Worm (Caenorhabditis elegans) whole organism, midembryonic: ENCODE data around the gene col-103.

Source experiments
- T22C8.4 ChIP-seq: fragments of 200-800 bp; sonication (Bioruptor generic); IDR thresholded peaks from 2 replicates; pipeline ENCODE4 v1.3.6; 2022; ENCODE audit warnings: missing genetic modification characterization, missing compliant biosample characterization
- cog-1 ChIP-seq: sonication (generic microtip); optimal IDR thresholded peaks from 2 replicates; lab custom pipeline; 2016; ENCODE audit warnings: missing genetic modification characterization, missing compliant biosample characterization
- flt-1 ChIP-seq: fragments of 200-800 bp; sonication (Bioruptor generic); IDR thresholded peaks from 2 replicates; pipeline ENCODE4 v1.3.6; 2022; ENCODE audit warnings: missing genetic modification characterization, missing compliant biosample characterization
- klf-2 ChIP-seq: fragments of 200-800 bp; sonication (Bioruptor generic); conservative IDR thresholded peaks from 2 replicates; pipeline ENCODE4 v1.3.6; 2022; ENCODE audit warnings: missing genetic modification reagents, missing genetic modification characterization, missing compliant biosample characterization
- med-1 ChIP-seq: sonication (generic microtip); optimal IDR thresholded peaks from 2 replicates; lab custom pipeline; 2017; ENCODE audit warnings: missing genetic modification characterization, mild to moderate bottlenecking, missing compliant biosample characterization, antibody characterized with exemption, missing genetic modification reagents; ENCODE audit not compliant: insufficient read depth
- ref-1 ChIP-seq: fragments of 200-800 bp; sonication (Bioruptor generic); conservative IDR thresholded peaks from 2 replicates; pipeline ENCODE4 v1.3.6; 2022; ENCODE audit warnings: missing genetic modification reagents, missing genetic modification characterization, missing compliant biosample characterization
- tab-1 ChIP-seq: fragments of 200-800 bp; sonication (Bioruptor generic); IDR thresholded peaks from 2 replicates; pipeline ENCODE4 v1.3.6; 2022; ENCODE audit warnings: missing genetic modification characterization, missing compliant biosample characterization
- ztf-23 ChIP-seq: fragments of 200-800 bp; sonication (Bioruptor generic); IDR thresholded peaks from 2 replicates; pipeline ENCODE4 v1.3.6; 2022; ENCODE audit warnings: missing genetic modification reagents, missing genetic modification characterization, missing compliant biosample characterization
- ztf-29 ChIP-seq: fragments of 200-800 bp; sonication (Bioruptor generic); IDR thresholded peaks from 2 replicates; pipeline ENCODE4 v1.3.6; 2022; ENCODE audit warnings: missing genetic modification reagents, missing genetic modification characterization, missing compliant biosample characterization

The col-103 gene

ce11 chrIV:730937-731336 lies 32.5 kb downstream of the col-103 start, which contains the start of gene srt-24:
Gene srt-24, minus strand, starts transcription at chrIV:731037.
- TF ChIP-seq ref-1 (GFP tag; lab: Robert Waterston, UW) (no peak), med-1 (GFP tag; lab: Kevin White, UChicago) (no peak), flt-1 (GFP tag; lab: Robert Waterston, UW) (no peak), cog-1 (no peak), tab-1 (no peak), ztf-29 (GFP tag; lab: Robert Waterston, UW) (no peak), T22C8.4 (GFP tag; lab: Robert Waterston, UW) (no peak), ztf-23 (GFP tag; lab: Robert Waterston, UW) (no peak), klf-2 (GFP tag; lab: Robert Waterston, UW) (no peak)

- no peak for TF ChIP-seq klf-2 (GFP tag; lab: Robert Waterston, UW)
- no peak for TF ChIP-seq ztf-23 (GFP tag; lab: Robert Waterston, UW)
- TF ChIP-seq tab-1, result no peak
- no peak for TF ChIP-seq T22C8.4 (GFP tag; lab: Robert Waterston, UW)
- TF ChIP-seq ref-1 (GFP tag; lab: Robert Waterston, UW), result no peak
- no peak for TF ChIP-seq cog-1
- TF ChIP-seq med-1 (GFP tag; lab: Kevin White, UChicago), result no peak
Observed at ce11 chrIV:728095-728494, 35.4 kb downstream of the col-103 start, which contains the start of gene Y55F3C.9. Gene Y55F3C.9, minus strand, starts transcription at chrIV:728195.

- no peak for TF ChIP-seq T22C8.4 (GFP tag; lab: Robert Waterston, UW)
- TF ChIP-seq ztf-23 (GFP tag; lab: Robert Waterston, UW), result no peak
- TF ChIP-seq med-1 (GFP tag; lab: Kevin White, UChicago), result no peak
- no peak for TF ChIP-seq klf-2 (GFP tag; lab: Robert Waterston, UW)
- no peak for TF ChIP-seq ref-1 (GFP tag; lab: Robert Waterston, UW)
Observed at ce11 chrIV:719351-719750, 44.1 kb downstream of the col-103 start, which contains the start of gene Y55F3C.10. Gene Y55F3C.10, minus strand, starts transcription at chrIV:719451.

ce11 chrIV:716323-716722 lies 47.2 kb downstream of the col-103 start, which contains the start of gene clec-164:
Gene clec-164, plus strand, starts transcription at chrIV:716623.
- TF ChIP-seq ztf-29 (GFP tag; lab: Robert Waterston, UW), result no peak
- no peak for TF ChIP-seq flt-1 (GFP tag; lab: Robert Waterston, UW)
- no peak for TF ChIP-seq T22C8.4 (GFP tag; lab: Robert Waterston, UW)
- no peak for TF ChIP-seq tab-1
- TF ChIP-seq med-1 (GFP tag; lab: Kevin White, UChicago), result no peak
- no peak for TF ChIP-seq ztf-23 (GFP tag; lab: Robert Waterston, UW)
- no peak for TF ChIP-seq cog-1
- no peak for TF ChIP-seq ref-1 (GFP tag; lab: Robert Waterston, UW)
- TF ChIP-seq klf-2 (GFP tag; lab: Robert Waterston, UW), result no peak

ce11 chrIV:715433-715832 lies 48.0 kb downstream of the col-103 start:
- no peak for TF ChIP-seq klf-2 (GFP tag; lab: Robert Waterston, UW)
- no peak for TF ChIP-seq ztf-29 (GFP tag; lab: Robert Waterston, UW)
- TF ChIP-seq tab-1, result no peak
- TF ChIP-seq flt-1 (GFP tag; lab: Robert Waterston, UW), result no peak
- TF ChIP-seq ref-1 (GFP tag; lab: Robert Waterston, UW), result no peak
- TF ChIP-seq ztf-23 (GFP tag; lab: Robert Waterston, UW), result no peak
- TF ChIP-seq T22C8.4 (GFP tag; lab: Robert Waterston, UW), result no peak
